Worm (Caenorhabditis elegans) whole organism, young adult: ENCODE data around the gene ZK938.11.

Experiments
- C06A6.2 ChIP-seq: fragments of 200-800 bp; sonication (Bioruptor generic); conservative IDR thresholded peaks from 2 replicates; pipeline ENCODE4 v1.3.6; 2022; ENCODE audit warnings: missing genetic modification characterization, missing compliant biosample characterization
- nhr-179 ChIP-seq: sonication (generic microtip); optimal IDR thresholded peaks from 2 replicates; lab custom pipeline; 2016; ENCODE audit warnings: mild to moderate bottlenecking, missing genetic modification characterization, missing compliant biosample characterization
- rcor-1 ChIP-seq: fragments of 200-800 bp; sonication (Bioruptor generic); IDR thresholded peaks from 2 replicates; pipeline ENCODE4 v1.3.6; 2022; ENCODE audit warnings: missing genetic modification reagents, missing genetic modification characterization, missing compliant biosample characterization
- tlf-1 ChIP-seq: fragments of 200-800 bp; sonication (Bioruptor generic); optimal IDR thresholded peaks from 2 replicates; lab custom pipeline; 2018; ENCODE audit warnings: mild to moderate bottlenecking, missing genetic modification characterization, missing compliant biosample characterization
- unc-130 ChIP-seq: sonication (generic microtip); optimal IDR thresholded peaks from 2 replicates; lab custom pipeline; 2016; ENCODE audit warnings: missing genetic modification reagents, missing genetic modification characterization, missing compliant biosample characterization
- ztf-28 ChIP-seq: fragments of 200-800 bp; sonication (Bioruptor generic); IDR thresholded peaks from 2 replicates; pipeline ENCODE4 v1.3.6; 2022; ENCODE audit warnings: missing genetic modification reagents, missing genetic modification characterization, missing compliant biosample characterization

DNA sequence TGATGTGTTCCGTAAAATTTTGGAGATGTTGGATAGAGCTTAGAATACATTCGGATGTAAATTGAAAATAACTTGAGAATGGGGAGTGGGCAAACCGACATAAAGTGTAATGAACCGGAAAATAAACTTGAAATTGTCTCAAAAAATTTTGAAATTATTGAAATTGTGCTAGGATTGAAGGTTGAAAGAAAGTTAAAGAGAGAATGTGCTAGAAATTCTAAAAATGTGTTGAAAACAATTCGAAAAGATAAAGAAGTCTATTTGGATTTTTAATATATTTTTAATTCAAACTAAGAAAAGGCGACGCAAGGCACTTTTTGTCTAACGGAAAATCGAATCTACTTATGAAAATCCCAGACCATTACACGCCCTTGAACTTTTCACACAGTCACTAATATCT is 6.4 kb downstream of the ZK938.11 start, which contains the start of gene ZK938.3:
- no peak for TF ChIP-seq C06A6.2 (GFP tag; lab: Robert Waterston, UW)
- TF ChIP-seq ztf-28 (GFP tag; lab: Robert Waterston, UW) = no peak
- no peak for TF ChIP-seq tlf-1 (GFP tag; lab: Kevin White, UChicago)
- TF ChIP-seq unc-130 (GFP tag; lab: Kevin White, UChicago) = no peak
- no peak for TF ChIP-seq nhr-179
- TF ChIP-seq rcor-1 (GFP tag; lab: Robert Waterston, UW) = no peak
